Worm (Caenorhabditis elegans) whole organism, midembryonic: Measurements from ENCODE around the gene syg-1.

ENCODE experiments used
- T22C8.4 ChIP-seq: fragments of 200-800 bp; sonication (Bioruptor generic); IDR thresholded peaks from 2 replicates; pipeline ENCODE4 v1.3.6; 2022; ENCODE audit warnings: missing genetic modification characterization, missing compliant biosample characterization
- cog-1 ChIP-seq: sonication (generic microtip); optimal IDR thresholded peaks from 2 replicates; lab custom pipeline; 2016; ENCODE audit warnings: missing genetic modification characterization, missing compliant biosample characterization
- flt-1 ChIP-seq: fragments of 200-800 bp; sonication (Bioruptor generic); IDR thresholded peaks from 2 replicates; pipeline ENCODE4 v1.3.6; 2022; ENCODE audit warnings: missing genetic modification characterization, missing compliant biosample characterization
- klf-2 ChIP-seq: fragments of 200-800 bp; sonication (Bioruptor generic); conservative IDR thresholded peaks from 2 replicates; pipeline ENCODE4 v1.3.6; 2022; ENCODE audit warnings: missing genetic modification reagents, missing genetic modification characterization, missing compliant biosample characterization
- med-1 ChIP-seq: sonication (generic microtip); optimal IDR thresholded peaks from 2 replicates; lab custom pipeline; 2017; ENCODE audit warnings: missing genetic modification characterization, mild to moderate bottlenecking, missing compliant biosample characterization, antibody characterized with exemption, missing genetic modification reagents; ENCODE audit not compliant: insufficient read depth
- ref-1 ChIP-seq: fragments of 200-800 bp; sonication (Bioruptor generic); conservative IDR thresholded peaks from 2 replicates; pipeline ENCODE4 v1.3.6; 2022; ENCODE audit warnings: missing genetic modification reagents, missing genetic modification characterization, missing compliant biosample characterization
- tab-1 ChIP-seq: fragments of 200-800 bp; sonication (Bioruptor generic); IDR thresholded peaks from 2 replicates; pipeline ENCODE4 v1.3.6; 2022; ENCODE audit warnings: missing genetic modification characterization, missing compliant biosample characterization
- ztf-23 ChIP-seq: fragments of 200-800 bp; sonication (Bioruptor generic); IDR thresholded peaks from 2 replicates; pipeline ENCODE4 v1.3.6; 2022; ENCODE audit warnings: missing genetic modification reagents, missing genetic modification characterization, missing compliant biosample characterization
- ztf-29 ChIP-seq: fragments of 200-800 bp; sonication (Bioruptor generic); IDR thresholded peaks from 2 replicates; pipeline ENCODE4 v1.3.6; 2022; ENCODE audit warnings: missing genetic modification reagents, missing genetic modification characterization, missing compliant biosample characterization

- TF ChIP-seq flt-1: no peak
- no peak for TF ChIP-seq cog-1 (tag; lab: Kevin White, UChicago)
- no peak for TF ChIP-seq klf-2
- no peak for TF ChIP-seq tab-1 (GFP tag; lab: Robert Waterston, UW)
- TF ChIP-seq ztf-29: no peak
- no peak for TF ChIP-seq ztf-23
- no peak for TF ChIP-seq ref-1
- TF ChIP-seq med-1 (GFP tag; lab: Kevin White, UChicago): no peak
- TF ChIP-seq T22C8.4 (GFP tag; lab: Robert Waterston, UW): no peak
Measured at ce11 chrX:2526078-2526477, 11.0 kb upstream of the syg-1 start.
